Fruit fly (Drosophila melanogaster) whole organism, prepupa: ENCODE measurements around the gene CG12253.

Experiments
- CG10669 ChIP-seq: fragments of 200-800 bp; sonication (Bioruptor generic); optimal IDR thresholded peaks from 3 replicates; lab custom pipeline; 2018; ENCODE audit warnings: missing biosample characterization, mild to moderate bottlenecking, missing genetic modification characterization, moderate library complexity
- CG11294 ChIP-seq: fragments of 200-800 bp; sonication (Bioruptor generic); IDR thresholded peaks from 2 replicates; pipeline ENCODE4 v1.3.6; 2022; ENCODE audit warnings: missing biosample characterization, missing genetic modification characterization
- CG11762 ChIP-seq: fragments of 200-800 bp; sonication (Bioruptor generic); optimal IDR thresholded peaks from 3 replicates; lab custom pipeline; 2016; ENCODE audit warnings: missing biosample characterization, missing genetic modification characterization; ENCODE audit not compliant: insufficient read depth
- CG31627 ChIP-seq: fragments of 200-800 bp; sonication (Bioruptor generic); optimal IDR thresholded peaks from 3 replicates; lab custom pipeline; 2016; ENCODE audit warnings: missing biosample characterization, missing genetic modification characterization
- CG32006 ChIP-seq: fragments of 200-800 bp; sonication (Bioruptor generic); optimal IDR thresholded peaks from 3 replicates; lab custom pipeline; 2017; ENCODE audit warnings: missing biosample characterization, mild to moderate bottlenecking, missing genetic modification characterization
- CG3919 ChIP-seq: fragments of 200-800 bp; sonication (Bioruptor generic); optimal IDR thresholded peaks from 3 replicates; lab custom pipeline; 2016; ENCODE audit warnings: missing biosample characterization, missing genetic modification characterization
- CG4318 ChIP-seq: fragments of 200-800 bp; sonication (Bioruptor generic); optimal IDR thresholded peaks from 3 replicates; lab custom pipeline; 2017; ENCODE audit warnings: missing biosample characterization, mild to moderate bottlenecking, missing genetic modification characterization
- CG6163 ChIP-seq: fragments of 200-800 bp; sonication (Bioruptor generic); IDR thresholded peaks from 3 replicates; pipeline ENCODE4 v1.3.6; 2022; ENCODE audit warnings: missing biosample characterization, missing genetic modification characterization
- CG6276 ChIP-seq: fragments of 200-800 bp; sonication (Bioruptor generic); optimal IDR thresholded peaks from 2 replicates; lab custom pipeline; 2017; ENCODE audit warnings: missing biosample characterization, mild to moderate bottlenecking, missing genetic modification characterization
- CG6808 ChIP-seq: fragments of 200-800 bp; sonication (Bioruptor generic); optimal IDR thresholded peaks from 3 replicates; lab custom pipeline; 2017; ENCODE audit warnings: missing biosample characterization, missing genetic modification characterization, mild to moderate bottlenecking, moderate library complexity, missing genetic modification reagents
- CG6854 ChIP-seq: fragments of 200-800 bp; sonication (Bioruptor generic); optimal IDR thresholded peaks from 2 replicates; lab custom pipeline; 2017; ENCODE audit warnings: missing biosample characterization, mild to moderate bottlenecking, missing genetic modification characterization
- CG7368 ChIP-seq: fragments of 200-800 bp; sonication (Bioruptor generic); optimal IDR thresholded peaks from 3 replicates; lab custom pipeline; 2016; ENCODE audit warnings: missing biosample characterization, missing genetic modification characterization
- CG8119 ChIP-seq: fragments of 200-800 bp; sonication (Bioruptor generic); IDR thresholded peaks from 3 replicates; pipeline ENCODE4 v1.3.6; 2022; ENCODE audit warnings: missing biosample characterization, missing genetic modification characterization
- CG8319 ChIP-seq: fragments of 200-800 bp; sonication (Bioruptor generic); optimal IDR thresholded peaks from 3 replicates; lab custom pipeline; 2016; ENCODE audit warnings: missing biosample characterization, missing genetic modification characterization
- CG8632 ChIP-seq: fragments of 200-800 bp; sonication (Bioruptor generic); optimal IDR thresholded peaks from 3 replicates; lab custom pipeline; 2016; ENCODE audit warnings: missing biosample characterization, missing genetic modification characterization
- CG9139 ChIP-seq: fragments of 200-800 bp; sonication (Bioruptor generic); optimal IDR thresholded peaks from 3 replicates; lab custom pipeline; 2017; ENCODE audit warnings: missing biosample characterization, mild to moderate bottlenecking, missing genetic modification characterization
- Eip78C ChIP-seq: fragments of 200-800 bp; sonication (Bioruptor generic); peaks from one replicate; lab custom pipeline; 2016; ENCODE audit warnings: missing biosample characterization, missing genetic modification characterization
- Eip93F ChIP-seq: fragments of 200-800 bp; sonication (Bioruptor generic); optimal IDR thresholded peaks from 2 replicates; lab custom pipeline; 2016; ENCODE audit warnings: missing biosample characterization, mild to moderate bottlenecking, missing genetic modification characterization
- Ets96B ChIP-seq: fragments of 200-800 bp; optimal IDR thresholded peaks from 2 replicates; lab custom pipeline; 2019; ENCODE audit warnings: missing biosample characterization, mild to moderate bottlenecking, missing genetic modification characterization, moderate library complexity
- Hr39 ChIP-seq: fragments of 200-800 bp; sonication (Bioruptor generic); optimal IDR thresholded peaks from 2 replicates; lab custom pipeline; 2016; ENCODE audit warnings: missing biosample characterization, missing genetic modification characterization
- Lpt ChIP-seq: fragments of 200-800 bp; sonication (Bioruptor generic); optimal IDR thresholded peaks from 3 replicates; lab custom pipeline; 2016; ENCODE audit warnings: missing biosample characterization, missing genetic modification characterization
- Met ChIP-seq: fragments of 200-800 bp; sonication (Bioruptor generic); optimal IDR thresholded peaks from 3 replicates; lab custom pipeline; 2016; ENCODE audit warnings: missing biosample characterization, missing genetic modification characterization
- Sox14 ChIP-seq: fragments of 200-800 bp; sonication (Bioruptor generic); optimal IDR thresholded peaks from 3 replicates; lab custom pipeline; 2016; ENCODE audit warnings: missing biosample characterization, missing genetic modification characterization
- achi ChIP-seq: fragments of 200-800 bp; sonication (Bioruptor generic); optimal IDR thresholded peaks from 3 replicates; lab custom pipeline; 2016; ENCODE audit warnings: missing biosample characterization, missing genetic modification characterization
- acj6 ChIP-seq: fragments of 200-800 bp; sonication (Bioruptor generic); optimal IDR thresholded peaks from 3 replicates; lab custom pipeline; 2016; ENCODE audit warnings: missing biosample characterization, missing genetic modification characterization
- dsx ChIP-seq: fragments of 200-800 bp; optimal IDR thresholded peaks from 3 replicates; lab custom pipeline; 2019; ENCODE audit warnings: missing biosample characterization, mild to moderate bottlenecking, missing genetic modification characterization, moderate library complexity; ENCODE audit not compliant: poor library complexity, severe bottlenecking
- eg ChIP-seq: fragments of 200-800 bp; sonication (Bioruptor generic); IDR thresholded peaks from 3 replicates; pipeline ENCODE4 v1.3.6; 2022; ENCODE audit warnings: missing biosample characterization, missing genetic modification characterization
- esn ChIP-seq: fragments of 200-800 bp; sonication (Bioruptor generic); optimal IDR thresholded peaks from 2 replicates; lab custom pipeline; 2016; ENCODE audit warnings: missing biosample characterization, mild to moderate bottlenecking, missing genetic modification characterization, moderate library complexity
- fd59A ChIP-seq: fragments of 200-800 bp; sonication (Bioruptor generic); optimal IDR thresholded peaks from 2 replicates; lab custom pipeline; 2017; ENCODE audit warnings: missing biosample characterization, mild to moderate bottlenecking, missing genetic modification characterization, missing genetic modification reagents
- lz ChIP-seq: fragments of 200-800 bp; sonication (Bioruptor generic); optimal IDR thresholded peaks from 3 replicates; lab custom pipeline; 2016; ENCODE audit warnings: missing biosample characterization, missing genetic modification characterization
- salr ChIP-seq, 2 experiments: fragments of 200-800 bp; sonication (Bioruptor generic); optimal IDR thresholded peaks; 3 replicates each; lab custom pipeline; 2016 to 2018; ENCODE audit warnings: missing biosample characterization in 2 of 2, missing genetic modification characterization in 2 of 2, mild to moderate bottlenecking in 1 of 2
- ss ChIP-seq, 2 experiments: fragments of 200-800 bp; sonication (Bioruptor generic); optimal IDR thresholded peaks; 2 replicates in 1 of 2; 3 replicates in 1 of 2; lab custom pipeline; 2017 to 2018; ENCODE audit warnings: mild to moderate bottlenecking in 2 of 2, missing biosample characterization in 2 of 2, missing genetic modification characterization in 2 of 2, moderate library complexity in 1 of 2
- svp ChIP-seq: fragments of 200-800 bp; sonication (Bioruptor generic); peaks from one replicate; lab custom pipeline; 2016; ENCODE audit warnings: missing biosample characterization, missing genetic modification characterization
- topi ChIP-seq: fragments of 200-800 bp; sonication (Bioruptor generic); optimal IDR thresholded peaks from 3 replicates; lab custom pipeline; 2016; ENCODE audit warnings: missing biosample characterization, missing genetic modification characterization

Gene CG12253

dm6 chr2L:11022804-11023203 is 35.2 kb downstream of the CG12253 start (continued):
- no peak for TF ChIP-seq dsx
- no peak for TF ChIP-seq CG11762 (GFP tag; lab: Kevin White, UChicago)
- no peak for TF ChIP-seq CG8632 (GFP tag; lab: Kevin White, UChicago)
- peak in 1 of 2 experiments; percentile 14 for TF ChIP-seq salr (GFP tag; optimal IDR thresholded peaks at IDR 0.05; lab: Kevin White, UChicago)
- TF ChIP-seq eg: no peak
- no peak for TF ChIP-seq Ets96B (tag; lab: Kevin White, UChicago)
- peak; percentile 21 for TF ChIP-seq topi (GFP tag; lab: Kevin White, UChicago)
- no peak for TF ChIP-seq CG7368
- TF ChIP-seq acj6 (GFP tag; lab: Kevin White, UChicago): peak; percentile 42
- TF ChIP-seq Sox14 (GFP tag; lab: Kevin White, UChicago): peak; percentile 15
- no peak for TF ChIP-seq CG6276 (GFP tag; lab: Kevin White, UChicago)
- no peak for TF ChIP-seq CG6854 (GFP tag; lab: Kevin White, UChicago)
- peak; percentile 39 for TF ChIP-seq achi (GFP tag; lab: Kevin White, UChicago)
- TF ChIP-seq lz: no peak

dm6 chr2L:11023875-11024274 is 36.3 kb downstream of the CG12253 start:
- TF ChIP-seq achi (GFP tag; lab: Kevin White, UChicago) (no peak), CG4318 (GFP tag; lab: Kevin White, UChicago) (no peak), CG8119 (GFP tag; lab: Robert Waterston, UW) (no peak), lz (no peak), CG10669 (GFP tag; lab: Kevin White, UChicago) (no peak), CG6808 (GFP tag; lab: Kevin White, UChicago) (no peak), svp (GFP tag; lab: Kevin White, UChicago) (peak; percentile 73), CG32006 (GFP tag; lab: Kevin White, UChicago) (peak; percentile 2), CG6163 (no peak), esn (no peak), CG31627 (GFP tag; lab: Kevin White, UChicago) (no peak), fd59A (GFP tag; lab: Kevin White, UChicago) (no peak), Eip78C (GFP tag; lab: Kevin White, UChicago) (peak; percentile 62), CG11294 (GFP tag; lab: Robert Waterston, UW) (no peak)

- peak; percentile 16 to 20 for TF ChIP-seq ss (GFP tag; optimal IDR thresholded peaks at IDR 0.05; lab: Kevin White, UChicago)
- TF ChIP-seq CG8319 (GFP tag; lab: Kevin White, UChicago): no peak
- TF ChIP-seq Lpt: peak; percentile 21
- peak; percentile 11 for TF ChIP-seq CG6808 (GFP tag; lab: Kevin White, UChicago)
- no peak for TF ChIP-seq CG3919 (GFP tag; lab: Kevin White, UChicago)
- peak; percentile 5 for TF ChIP-seq CG9139 (GFP tag; lab: Kevin White, UChicago)
- TF ChIP-seq Met (GFP tag; lab: Kevin White, UChicago): no peak
- TF ChIP-seq lz: no peak
- TF ChIP-seq dsx: peak; percentile 92
- no peak for TF ChIP-seq svp (GFP tag; lab: Kevin White, UChicago)
Measured at dm6 chr2L:11027213-11027612, 39.6 kb downstream of the CG12253 start.

dm6 chr2L:11027825-11028496 is 40.4 kb downstream of the CG12253 start:
- TF ChIP-seq Hr39 (GFP tag; lab: Kevin White, UChicago): no peak
- TF ChIP-seq esn: no peak
- TF ChIP-seq CG9139 (GFP tag; lab: Kevin White, UChicago): no peak
- TF ChIP-seq Eip93F (GFP tag; lab: Kevin White, UChicago): no peak
